Worm (Caenorhabditis elegans): Measurements from ENCODE around the gene srh-177.

ce11 chrV:20393773-20394172 is 24.7 kb upstream of the srh-177 start, which contains the start of gene cnc-7:
- TF ChIP-seq npax-4 (tag; optimal IDR thresholded peaks at IDR 0.05) (no peak), pha-2 (tag; optimal IDR thresholded peaks at IDR 0.05) (no peak), Y22D7AL.16 (tag; optimal IDR thresholded peaks at IDR 0.05) (no peak), K09A11.1 (tag; optimal IDR thresholded peaks at IDR 0.05; ENCODE audit: insufficient read depth) (no peak), sox-2 (GFP tag; IDR thresholded peaks at IDR 0.05) (no peak)
